In the genomic region with DNA sequence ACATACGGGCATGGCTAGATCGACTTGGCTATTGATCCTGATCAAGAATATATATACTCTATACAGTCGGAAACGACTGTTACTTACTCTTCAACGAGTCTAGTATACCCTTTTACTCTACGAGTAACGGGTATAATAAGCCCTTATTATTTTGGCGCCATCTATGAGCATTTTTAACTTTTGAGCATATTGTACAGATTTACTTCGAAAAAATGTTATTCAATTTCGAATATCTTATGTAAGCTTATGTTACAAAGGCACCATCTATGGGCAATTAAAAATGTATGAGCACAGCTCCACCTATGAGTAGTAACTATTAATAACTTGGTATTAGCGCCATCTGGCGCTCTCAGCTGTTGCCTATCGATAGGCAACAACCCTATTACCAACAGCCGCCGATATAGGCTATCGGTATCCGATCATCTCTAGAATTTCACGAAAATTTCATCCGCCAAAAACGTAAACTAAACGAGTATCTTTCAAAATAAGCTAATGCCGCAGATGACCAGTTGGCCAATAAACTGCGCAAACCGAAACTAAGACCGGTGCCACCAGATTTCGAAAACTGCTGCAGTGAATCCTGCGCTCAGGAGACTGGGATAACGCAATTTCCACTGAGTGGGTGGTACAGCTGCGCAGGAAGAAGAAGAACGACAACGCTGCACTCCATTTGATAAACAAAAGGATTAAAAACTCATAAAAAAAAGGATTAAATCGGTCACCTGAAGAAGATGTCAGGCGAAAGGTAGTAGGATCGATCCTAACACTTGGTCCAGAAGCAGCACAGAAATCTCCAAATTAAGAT, we compare ENCODE assay signal across 1 fruit fly cellular context.
A peak's percentile ranks its signal among the peaks of the same experiment; 100 is the strongest.
TF ChIP-seq lines count a peak whose summit lies in the region.

htk (plus strand) TSS at position 435 of the 805 bp plus-strand sequence.

TF ChIP-seq in whole organism, embryonic, 481 proteins besides CTCF, POLR2A, EP300 and RAD21 (continued from another document and continues in another):
- peak; percentile 24 for TF ChIP-seq CG1233 (GFP tag; optimal IDR thresholded peaks at IDR 0.05; lab: Kevin White, UChicago)
- TF ChIP-seq rib (GFP tag; IDR thresholded peaks at IDR 0.05; lab: Robert Waterston, UW) = no peak
- peak; percentile 76 for TF ChIP-seq dysf (GFP tag; IDR thresholded peaks at IDR 0.05; lab: Robert Waterston, UW)
- peak; percentile 80 for TF ChIP-seq hbn (GFP tag; IDR thresholded peaks at IDR 0.05; lab: Robert Waterston, UW; ENCODE audit: partially characterized antibody)
- peak; percentile 44 for TF ChIP-seq PHDP (tag; optimal IDR thresholded peaks at IDR 0.05; lab: Kevin White, UChicago)
- TF ChIP-seq CG33557 (GFP tag; optimal IDR thresholded peaks at IDR 0.05; lab: Kevin White, UChicago) = peak; percentile 19
- peak; percentile 83 for TF ChIP-seq CG5245 (GFP tag; optimal IDR thresholded peaks at IDR 0.05; lab: Kevin White, UChicago)
- TF ChIP-seq hb (GFP tag; IDR thresholded peaks at IDR 0.05; lab: Robert Waterston, UW; ENCODE audit: partially characterized antibody) = peak; percentile 78
- TF ChIP-seq pnt (GFP tag; optimal IDR thresholded peaks at IDR 0.05; lab: Kevin White, UChicago) = peak; percentile 78
- TF ChIP-seq Antp (GFP tag; optimal IDR thresholded peaks at IDR 0.05; lab: Kevin White, UChicago) = peak; percentile 83
- TF ChIP-seq ac (GFP tag; optimal IDR thresholded peaks at IDR 0.05; lab: Kevin White, UChicago) = no peak
- TF ChIP-seq Dek (tag; optimal IDR thresholded peaks at IDR 0.05; lab: Kevin White, UChicago) = peak; percentile 57
- TF ChIP-seq row (GFP tag; IDR thresholded peaks at IDR 0.05; lab: Robert Waterston, UW) = peak; percentile 58; the same call in 2 of the 3 replicates
- peak; percentile 49; the same call in 1 of the 2 replicates for TF ChIP-seq sens-2 (GFP tag; IDR thresholded peaks at IDR 0.05; lab: Robert Waterston, UW)
- no peak for TF ChIP-seq Nf-YA (GFP tag; IDR thresholded peaks at IDR 0.05; lab: Robert Waterston, UW)
- no peak for TF ChIP-seq C15 (GFP tag; IDR thresholded peaks at IDR 0.05; lab: Robert Waterston, UW)
- peak; percentile 95 for TF ChIP-seq CG11456 (GFP tag; IDR thresholded peaks at IDR 0.05; lab: Robert Waterston, UW)
- peak; percentile 62 for TF ChIP-seq trem (tag; optimal IDR thresholded peaks at IDR 0.05; lab: Kevin White, UChicago)
- TF ChIP-seq Awh (GFP tag; IDR thresholded peaks at IDR 0.05; lab: Robert Waterston, UW) = peak; percentile 51; the same call in 1 of the 2 replicates
- TF ChIP-seq CG33213 (GFP tag; optimal IDR thresholded peaks at IDR 0.05; lab: Kevin White, UChicago) = peak; percentile 80
- peak; percentile 81 for TF ChIP-seq chm (GFP tag; IDR thresholded peaks at IDR 0.05; lab: Robert Waterston, UW)
- 0 out of 2 replicates have a peak, but pooled peaks have one; percentile 29 for TF ChIP-seq Drgx (GFP tag; IDR thresholded peaks at IDR 0.05; lab: Robert Waterston, UW)
- TF ChIP-seq Mes4 (GFP tag; optimal IDR thresholded peaks at IDR 0.05; lab: Kevin White, UChicago) = peak; percentile 64
- TF ChIP-seq ham (GFP tag; IDR thresholded peaks at IDR 0.05; lab: Robert Waterston, UW) = no peak
- no peak for TF ChIP-seq CrebB (tag; optimal IDR thresholded peaks at IDR 0.05; lab: Kevin White, UChicago)
- TF ChIP-seq CG14014 (GFP tag; IDR thresholded peaks at IDR 0.05; lab: Robert Waterston, UW) = peak; percentile 55; the same call in 1 of the 2 replicates
- peak; percentile 68; the same call in 2 of the 3 replicates for TF ChIP-seq otp (GFP tag; IDR thresholded peaks at IDR 0.05; lab: Robert Waterston, UW)
- peak; percentile 98 for TF ChIP-seq Dref (GFP tag; IDR thresholded peaks at IDR 0.05; lab: Robert Waterston, UW)
- TF ChIP-seq tx (GFP tag; optimal IDR thresholded peaks at IDR 0.05; lab: Kevin White, UChicago) = peak; percentile 27
- TF ChIP-seq Hand (GFP tag; optimal IDR thresholded peaks at IDR 0.05; lab: Kevin White, UChicago) = no peak
- peak; percentile 57 to 79 for TF ChIP-seq chif (GFP tag; optimal IDR thresholded peaks at IDR 0.05; lab: Kevin White, UChicago)
- peak; percentile 56 for TF ChIP-seq ATbp (GFP tag; optimal IDR thresholded peaks at IDR 0.05; lab: Kevin White, UChicago)
- no peak for TF ChIP-seq hth (optimal IDR thresholded peaks at IDR 0.05; lab: Kevin White, UChicago)
- no peak for TF ChIP-seq CG4404 (GFP tag; IDR thresholded peaks at IDR 0.05; lab: Robert Waterston, UW)
- peak; percentile 64 for TF ChIP-seq NC2α (GFP tag; optimal IDR thresholded peaks at IDR 0.05; lab: Kevin White, UChicago)
- TF ChIP-seq CG11398 (GFP tag; optimal IDR thresholded peaks at IDR 0.05; lab: Kevin White, UChicago) = peak; percentile 31
- peak; percentile 11 for TF ChIP-seq CG14965 (GFP tag; optimal IDR thresholded peaks at IDR 0.05; lab: Kevin White, UChicago; ENCODE audit: borderline replicate concordance)
- TF ChIP-seq CG12659 (GFP tag; optimal IDR thresholded peaks at IDR 0.05; lab: Kevin White, UChicago) = peak; percentile 80
- TF ChIP-seq caup (GFP tag; optimal IDR thresholded peaks at IDR 0.05; lab: Kevin White, UChicago; ENCODE audit: severe bottlenecking) = peak; percentile 58
- TF ChIP-seq nerfin-2 (GFP tag; IDR thresholded peaks at IDR 0.05; lab: Robert Waterston, UW; ENCODE audit: partially characterized antibody) = peak; percentile 70; the same call in 1 of the 2 replicates
- TF ChIP-seq ken (GFP tag; IDR thresholded peaks at IDR 0.05; lab: Robert Waterston, UW) = peak; percentile 68
- TF ChIP-seq Deaf1 (tag; optimal IDR thresholded peaks at IDR 0.05; lab: Kevin White, UChicago) = peak; percentile 59
- TF ChIP-seq MTF-1 (GFP tag; optimal IDR thresholded peaks at IDR 0.05; lab: Kevin White, UChicago; ENCODE audit: borderline replicate concordance) = peak; percentile 70
- no peak for TF ChIP-seq Sry-β (GFP tag; optimal IDR thresholded peaks at IDR 0.05; lab: Kevin White, UChicago)
- TF ChIP-seq CG7271 (tag; optimal IDR thresholded peaks at IDR 0.05; lab: Kevin White, UChicago) = peak; percentile 39
- TF ChIP-seq jigr1 (GFP tag; IDR thresholded peaks at IDR 0.05; lab: Robert Waterston, UW) = no peak
- no peak for TF ChIP-seq Tbp (GFP tag; optimal IDR thresholded peaks at IDR 0.05; lab: Kevin White, UChicago)
- no peak for TF ChIP-seq eve (GFP tag; optimal IDR thresholded peaks at IDR 0.05; lab: Kevin White, UChicago)
- no peak for TF ChIP-seq Hey (tag; optimal IDR thresholded peaks at IDR 0.05; lab: Kevin White, UChicago)
- TF ChIP-seq zen (tag; optimal IDR thresholded peaks at IDR 0.05; lab: Kevin White, UChicago) = peak; percentile 72
- peak; percentile 82 for TF ChIP-seq Chrac-16 (GFP tag; optimal IDR thresholded peaks at IDR 0.05; lab: Kevin White, UChicago)
- peak; percentile 22 for TF ChIP-seq CG10147 (GFP tag; optimal IDR thresholded peaks at IDR 0.05; lab: Kevin White, UChicago)
- peak; percentile 83 for TF ChIP-seq CG7963 (GFP tag; IDR thresholded peaks at IDR 0.05; lab: Robert Waterston, UW; ENCODE audit: partially characterized antibody)
- peak; percentile 67 for TF ChIP-seq CG9609 (GFP tag; optimal IDR thresholded peaks at IDR 0.05; lab: Kevin White, UChicago)
- no peak for TF ChIP-seq Hr78 (GFP tag; optimal IDR thresholded peaks at IDR 0.05; lab: Kevin White, UChicago)
- peak; percentile 90 for TF ChIP-seq ato (GFP tag; IDR thresholded peaks at IDR 0.05; lab: Robert Waterston, UW; ENCODE audit: partially characterized antibody)
- peak; percentile 39; the same call in 1 of the 2 replicates for TF ChIP-seq CG32772 (GFP tag; IDR thresholded peaks at IDR 0.05; lab: Robert Waterston, UW)
- TF ChIP-seq zen2 (GFP tag; IDR thresholded peaks at IDR 0.05; lab: Robert Waterston, UW; ENCODE audit: partially characterized antibody) = peak; percentile 80
- TF ChIP-seq Elba2 (GFP tag; optimal IDR thresholded peaks at IDR 0.05; lab: Kevin White, UChicago) = peak; percentile 18
- peak; percentile 66 for TF ChIP-seq CG8089 (GFP tag; optimal IDR thresholded peaks at IDR 0.05; lab: Kevin White, UChicago)
- TF ChIP-seq bsh (GFP tag; optimal IDR thresholded peaks at IDR 0.05; lab: Kevin White, UChicago) = peak in 1 of 2 experiments; percentile 41
- no peak for TF ChIP-seq Jarid2 (GFP tag; optimal IDR thresholded peaks at IDR 0.05; lab: Kevin White, UChicago)
- TF ChIP-seq prd (optimal IDR thresholded peaks at IDR 0.05; lab: Kevin White, UChicago) = no peak
- peak; percentile 72; the same call in 2 of the 3 replicates for TF ChIP-seq prd (GFP tag; IDR thresholded peaks at IDR 0.05; lab: Robert Waterston, UW)
- peak; percentile 81 for TF ChIP-seq Ets97D (GFP tag; optimal IDR thresholded peaks at IDR 0.05; lab: Kevin White, UChicago)
- peak; percentile 78 for TF ChIP-seq pum (GFP tag; optimal IDR thresholded peaks at IDR 0.05; lab: Kevin White, UChicago)
- TF ChIP-seq ERR (GFP tag; optimal IDR thresholded peaks at IDR 0.05; lab: Kevin White, UChicago) = peak; percentile 38
- TF ChIP-seq MBD-R2 (GFP tag; IDR thresholded peaks at IDR 0.05; lab: Robert Waterston, UW) = peak; percentile 87
- peak; percentile 60 for TF ChIP-seq CG15601 (tag; optimal IDR thresholded peaks at IDR 0.05; lab: Kevin White, UChicago)
- peak; percentile 64 for TF ChIP-seq CG18764 (GFP tag; optimal IDR thresholded peaks at IDR 0.05; lab: Kevin White, UChicago)
- TF ChIP-seq NC2β (GFP tag; optimal IDR thresholded peaks at IDR 0.05; lab: Kevin White, UChicago) = peak; percentile 78
- TF ChIP-seq Ada2b (GFP tag; IDR thresholded peaks at IDR 0.05; lab: Robert Waterston, UW) = no peak
- TF ChIP-seq MESR4 (GFP tag; optimal IDR thresholded peaks at IDR 0.05; lab: Kevin White, UChicago) = peak; percentile 92
- peak; percentile 60 for TF ChIP-seq gem (tag; optimal IDR thresholded peaks at IDR 0.05; lab: Kevin White, UChicago)
- TF ChIP-seq CG3281 (GFP tag; optimal IDR thresholded peaks at IDR 0.05; lab: Kevin White, UChicago) = peak; percentile 0
- peak; percentile 75 for TF ChIP-seq Hmr (GFP tag; optimal IDR thresholded peaks at IDR 0.05; lab: Kevin White, UChicago)
- TF ChIP-seq aop (GFP tag; IDR thresholded peaks at IDR 0.05; lab: Robert Waterston, UW) = no peak
- TF ChIP-seq CG11695 (GFP tag; IDR thresholded peaks at IDR 0.05; lab: Robert Waterston, UW) = peak; percentile 56; the same call in 1 of the 3 replicates
- TF ChIP-seq ase (GFP tag; IDR thresholded peaks at IDR 0.05; lab: Robert Waterston, UW) = peak; percentile 62; the same call in 2 of the 3 replicates
- peak; percentile 77 for TF ChIP-seq bab2 (GFP tag; optimal IDR thresholded peaks at IDR 0.05; lab: Kevin White, UChicago)
- TF ChIP-seq sisA (GFP tag; IDR thresholded peaks at IDR 0.05; lab: Robert Waterston, UW) = peak; percentile 71
- peak; percentile 79 for TF ChIP-seq sob (GFP tag; IDR thresholded peaks at IDR 0.05; lab: Robert Waterston, UW)
- peak; percentile 96 for TF ChIP-seq bbx (GFP tag; IDR thresholded peaks at IDR 0.05; lab: Robert Waterston, UW; ENCODE audit: partially characterized antibody)
- TF ChIP-seq mam (GFP tag; optimal IDR thresholded peaks at IDR 0.05; lab: Kevin White, UChicago) = peak; percentile 77
- peak; percentile 65 for TF ChIP-seq CG10654 (GFP tag; optimal IDR thresholded peaks at IDR 0.05; lab: Kevin White, UChicago)
- TF ChIP-seq HLH4C (GFP tag; IDR thresholded peaks at IDR 0.05; lab: Robert Waterston, UW; ENCODE audit: partially characterized antibody) = peak; percentile 86
- no peak for TF ChIP-seq Hr39 (optimal IDR thresholded peaks at IDR 0.05; lab: Kevin White, UChicago)
- TF ChIP-seq tll (GFP tag; optimal IDR thresholded peaks at IDR 0.05; lab: Kevin White, UChicago) = no peak
- no peak for TF ChIP-seq CG10274 (GFP tag; optimal IDR thresholded peaks at IDR 0.05; lab: Kevin White, UChicago)
- peak; percentile 77 for TF ChIP-seq shn (GFP tag; optimal IDR thresholded peaks at IDR 0.05; lab: Kevin White, UChicago)
- peak; percentile 79 for TF ChIP-seq CG17829 (tag; optimal IDR thresholded peaks at IDR 0.05; lab: Kevin White, UChicago)
- TF ChIP-seq ssp (GFP tag; IDR thresholded peaks at IDR 0.05; lab: Robert Waterston, UW) = peak; percentile 66
- TF ChIP-seq CG17385 (GFP tag; optimal IDR thresholded peaks at IDR 0.05; lab: Kevin White, UChicago) = peak; percentile 93
- TF ChIP-seq CG11504 (tag; optimal IDR thresholded peaks at IDR 0.05; lab: Kevin White, UChicago) = peak; percentile 61
- TF ChIP-seq CG10209 (GFP tag; optimal IDR thresholded peaks at IDR 0.05; lab: Kevin White, UChicago) = peak; percentile 55
- peak; percentile 74 for TF ChIP-seq CG12744 (GFP tag; optimal IDR thresholded peaks at IDR 0.05; lab: Kevin White, UChicago)
- peak; percentile 52 for TF ChIP-seq CG15269 (tag; optimal IDR thresholded peaks at IDR 0.05; lab: Kevin White, UChicago)
- TF ChIP-seq lab (GFP tag; optimal IDR thresholded peaks at IDR 0.05; lab: Kevin White, UChicago) = peak; percentile 49
- TF ChIP-seq h (optimal IDR thresholded peaks at IDR 0.05; lab: Kevin White, UChicago) = no peak
- TF ChIP-seq CG3407 (GFP tag; optimal IDR thresholded peaks at IDR 0.05; lab: Kevin White, UChicago) = peak; percentile 27
- peak; percentile 87 for TF ChIP-seq CHES-1-like (GFP tag; optimal IDR thresholded peaks at IDR 0.05; lab: Kevin White, UChicago)
- peak; percentile 23; the same call in 1 of the 2 replicates for TF ChIP-seq CG6689 (GFP tag; IDR thresholded peaks at IDR 0.05; lab: Robert Waterston, UW)
- peak; percentile 66 for TF ChIP-seq CG3163 (GFP tag; optimal IDR thresholded peaks at IDR 0.05; lab: Kevin White, UChicago)
- TF ChIP-seq gt (GFP tag; IDR thresholded peaks at IDR 0.05; lab: Robert Waterston, UW) = no peak
- TF ChIP-seq tap (tag; optimal IDR thresholded peaks at IDR 0.05; lab: Kevin White, UChicago) = no peak
- TF ChIP-seq CG6813 (GFP tag; optimal IDR thresholded peaks at IDR 0.05; lab: Kevin White, UChicago) = peak; percentile 22
- no peak for TF ChIP-seq schlank (tag; optimal IDR thresholded peaks at IDR 0.05; lab: Kevin White, UChicago)
- TF ChIP-seq run (tag; optimal IDR thresholded peaks at IDR 0.05; lab: Kevin White, UChicago) = no peak
- peak; percentile 54; the same call in 2 of the 3 replicates for TF ChIP-seq Optix (GFP tag; IDR thresholded peaks at IDR 0.05; lab: Robert Waterston, UW)
- peak; percentile 29 for TF ChIP-seq CG12071 (GFP tag; optimal IDR thresholded peaks at IDR 0.05; lab: Kevin White, UChicago)
- peak; percentile 54 for TF ChIP-seq en (GFP tag; optimal IDR thresholded peaks at IDR 0.05; lab: Kevin White, UChicago)
- TF ChIP-seq NfI (GFP tag; optimal IDR thresholded peaks at IDR 0.05; lab: Kevin White, UChicago) = peak; percentile 74
- peak; percentile 22 for TF ChIP-seq CG16863 (GFP tag; optimal IDR thresholded peaks at IDR 0.05; lab: Kevin White, UChicago)
- TF ChIP-seq CG2116 (GFP tag; optimal IDR thresholded peaks at IDR 0.05; lab: Kevin White, UChicago) = peak; percentile 84
- no peak for TF ChIP-seq CG16779 (GFP tag; IDR thresholded peaks at IDR 0.05; lab: Robert Waterston, UW)
- TF ChIP-seq kay (GFP tag; optimal IDR thresholded peaks at IDR 0.05; lab: Kevin White, UChicago) = peak; percentile 59
- TF ChIP-seq Ptx1 (GFP tag; IDR thresholded peaks at IDR 0.05; lab: Robert Waterston, UW) = peak; percentile 64
- 0 out of 2 replicates have a peak, but pooled peaks have one; percentile 30 for TF ChIP-seq CG11696 (GFP tag; IDR thresholded peaks at IDR 0.05; lab: Robert Waterston, UW)
